Worm (Caenorhabditis elegans) whole organism, L3 larva: ENCODE measurements around the gene K08H2.7.

Experiments
- R02D3.7 ChIP-seq: fragments of 150-350 bp; optimal IDR thresholded peaks from 2 replicates; lab custom pipeline; 2014; ENCODE audit warnings: missing biosample characterization, missing genetic modification characterization
- ZK546.5 ChIP-seq: sonication (generic microtip); optimal IDR thresholded peaks from 2 replicates; lab custom pipeline; 2017; ENCODE audit warnings: missing biosample characterization, missing genetic modification characterization
- aly-2 ChIP-seq: fragments of 150-350 bp; optimal IDR thresholded peaks from 2 replicates; lab custom pipeline; 2014; ENCODE audit warnings: missing biosample characterization, missing genetic modification characterization
- ama-1 ChIP-seq: fragments of 150-350 bp; optimal IDR thresholded peaks from 2 replicates; lab custom pipeline; 2018
- ceh-28 ChIP-seq: fragments of 150-350 bp; optimal IDR thresholded peaks from 2 replicates; lab custom pipeline; 2014; ENCODE audit warnings: missing biosample characterization, missing genetic modification reagents, missing genetic modification characterization
- ceh-82 ChIP-seq: fragments of 150-350 bp; optimal IDR thresholded peaks from 2 replicates; lab custom pipeline; 2014; ENCODE audit warnings: missing biosample characterization, missing genetic modification characterization
- ceh-9 ChIP-seq: sonication (generic microtip); optimal IDR thresholded peaks from 2 replicates; lab custom pipeline; 2018; ENCODE audit warnings: missing biosample characterization, missing genetic modification characterization
- daf-12 ChIP-seq: fragments of 150-350 bp; optimal IDR thresholded peaks from 2 replicates; lab custom pipeline; 2014; ENCODE audit warnings: missing biosample characterization, missing genetic modification reagents, missing genetic modification characterization
- egl-27 ChIP-seq: sonication (generic microtip); optimal IDR thresholded peaks from 4 replicates; lab custom pipeline; 2017; ENCODE audit warnings: missing biosample characterization, missing genetic modification reagents, missing genetic modification characterization
- elt-1 ChIP-seq: fragments of 150-350 bp; optimal IDR thresholded peaks from 2 replicates; lab custom pipeline; 2014; ENCODE audit warnings: missing biosample characterization, missing genetic modification characterization
- elt-2 ChIP-seq: sonication (generic microtip); optimal IDR thresholded peaks from 2 replicates; lab custom pipeline; 2016; ENCODE audit warnings: missing genetic modification reagents, mild to moderate bottlenecking, missing genetic modification characterization, missing compliant biosample characterization
- elt-3 ChIP-seq, 3 experiments: fragments of 150-350 bp in 1 of 3; sonication (generic microtip) in 2 of 3; optimal IDR thresholded peaks; 2 replicates in 2 of 3; 4 replicates in 1 of 3; lab custom pipeline; 2014 to 2017; ENCODE audit warnings: missing biosample characterization in 3 of 3, missing genetic modification characterization in 3 of 3
- eor-1 ChIP-seq, 2 experiments: fragments of 150-350 bp; optimal IDR thresholded peaks; 2 replicates each; lab custom pipeline; 2014 to 2018; ENCODE audit warnings: missing biosample characterization in 2 of 2, missing genetic modification characterization in 2 of 2
- fkh-10 ChIP-seq: sonication (generic microtip); optimal IDR thresholded peaks from 2 replicates; lab custom pipeline; 2017; ENCODE audit warnings: missing biosample characterization, missing genetic modification reagents, missing genetic modification characterization
- fos-1 ChIP-seq: fragments of 150-350 bp; optimal IDR thresholded peaks from 2 replicates; lab custom pipeline; 2014; ENCODE audit warnings: missing biosample characterization, missing genetic modification characterization
- hmg-11 ChIP-seq: sonication (generic microtip); optimal IDR thresholded peaks from 2 replicates; lab custom pipeline; 2016; ENCODE audit warnings: missing genetic modification characterization, missing compliant biosample characterization
- jun-1 ChIP-seq: fragments of 150-350 bp; optimal IDR thresholded peaks from 2 replicates; lab custom pipeline; 2014; ENCODE audit warnings: missing biosample characterization, missing genetic modification reagents, missing genetic modification characterization
- lin-15B ChIP-seq: fragments of 150-350 bp; optimal IDR thresholded peaks from 2 replicates; lab custom pipeline; 2014; ENCODE audit warnings: missing biosample characterization, missing genetic modification characterization
- lin-39 ChIP-seq: fragments of 150-350 bp; optimal IDR thresholded peaks from 2 replicates; lab custom pipeline; 2018; ENCODE audit warnings: missing biosample characterization, missing genetic modification reagents, missing genetic modification characterization
- mdl-1 ChIP-seq: fragments of 150-350 bp; optimal IDR thresholded peaks from 2 replicates; lab custom pipeline; 2014; ENCODE audit warnings: missing biosample characterization, missing genetic modification characterization
- mml-1 ChIP-seq: fragments of 150-350 bp; sonication (generic microtip); optimal IDR thresholded peaks from 3 replicates; lab custom pipeline; 2014; ENCODE audit warnings: missing biosample characterization, missing genetic modification characterization
- nfya-1 ChIP-seq: sonication (generic microtip); optimal IDR thresholded peaks from 2 replicates; lab custom pipeline; 2017; ENCODE audit warnings: missing genetic modification characterization, mild to moderate bottlenecking, missing compliant biosample characterization, antibody characterized with exemption, moderate library complexity; ENCODE audit not compliant: insufficient read depth
- nhr-11 ChIP-seq: fragments of 150-350 bp; optimal IDR thresholded peaks from 2 replicates; lab custom pipeline; 2014; ENCODE audit warnings: missing biosample characterization, missing genetic modification characterization
- nhr-12 ChIP-seq: fragments of 150-350 bp; optimal IDR thresholded peaks from 2 replicates; lab custom pipeline; 2014; ENCODE audit warnings: missing biosample characterization, missing genetic modification characterization
- nhr-23 ChIP-seq: fragments of 150-350 bp; optimal IDR thresholded peaks from 2 replicates; lab custom pipeline; 2014; ENCODE audit warnings: missing biosample characterization, missing genetic modification reagents, missing genetic modification characterization
- nhr-237 ChIP-seq: fragments of 150-350 bp; optimal IDR thresholded peaks from 2 replicates; lab custom pipeline; 2014; ENCODE audit warnings: missing biosample characterization, missing genetic modification characterization
- nhr-25 ChIP-seq: sonication (generic microtip); optimal IDR thresholded peaks from 2 replicates; lab custom pipeline; 2017; ENCODE audit warnings: missing biosample characterization, missing genetic modification characterization
- nhr-28 ChIP-seq: fragments of 150-350 bp; optimal IDR thresholded peaks from 2 replicates; lab custom pipeline; 2014; ENCODE audit warnings: missing biosample characterization, missing genetic modification characterization
- nhr-43 ChIP-seq: sonication (generic microtip); optimal IDR thresholded peaks from 2 replicates; lab custom pipeline; 2016; ENCODE audit warnings: mild to moderate bottlenecking, missing genetic modification characterization, missing compliant biosample characterization; ENCODE audit not compliant: poor library complexity, severe bottlenecking
- nhr-67 ChIP-seq: fragments of 150-350 bp; optimal IDR thresholded peaks from 2 replicates; lab custom pipeline; 2014; ENCODE audit warnings: missing biosample characterization, missing genetic modification characterization
- nhr-76 ChIP-seq: fragments of 150-350 bp; sonication (generic microtip); optimal IDR thresholded peaks from 5 replicates; lab custom pipeline; 2014; ENCODE audit warnings: missing biosample characterization, missing genetic modification characterization
- nhr-77 ChIP-seq: fragments of 150-350 bp; optimal IDR thresholded peaks from 2 replicates; lab custom pipeline; 2014; ENCODE audit warnings: missing biosample characterization, missing genetic modification characterization
- pha-4 ChIP-seq: fragments of 150-350 bp; optimal IDR thresholded peaks from 2 replicates; lab custom pipeline; 2014; ENCODE audit warnings: missing biosample characterization, missing genetic modification reagents, missing genetic modification characterization
- pqm-1 ChIP-seq: fragments of 150-350 bp; optimal IDR thresholded peaks from 2 replicates; lab custom pipeline; 2017; ENCODE audit warnings: missing biosample characterization, missing genetic modification characterization, inconsistent platforms
- sea-2 ChIP-seq: fragments of 150-350 bp; sonication (generic microtip); optimal IDR thresholded peaks from 4 replicates; lab custom pipeline; 2014; ENCODE audit warnings: missing biosample characterization, missing genetic modification reagents, missing genetic modification characterization
- snpc-4 ChIP-seq: fragments of 150-350 bp; optimal IDR thresholded peaks from 2 replicates; lab custom pipeline; 2014; ENCODE audit warnings: missing biosample characterization, missing genetic modification characterization
- unc-39 ChIP-seq: sonication (generic microtip); optimal IDR thresholded peaks from 4 replicates; lab custom pipeline; 2017; ENCODE audit warnings: missing biosample characterization, missing genetic modification characterization
- unc-62 ChIP-seq: fragments of 150-350 bp; sonication (generic microtip); optimal IDR thresholded peaks from 4 replicates; lab custom pipeline; 2014; ENCODE audit warnings: missing biosample characterization, missing genetic modification reagents, missing genetic modification characterization
- ztf-11 ChIP-seq: fragments of 150-350 bp; optimal IDR thresholded peaks from 2 replicates; lab custom pipeline; 2014; ENCODE audit warnings: missing biosample characterization, missing genetic modification characterization
- ztf-4 ChIP-seq: fragments of 150-350 bp; optimal IDR thresholded peaks from 2 replicates; lab custom pipeline; 2014; ENCODE audit warnings: missing biosample characterization, missing genetic modification characterization

Gene K08H2.7

ce11 chrX:13237102-13237501 lies 11.1 kb downstream of the K08H2.7 start, which contains the start of gene K08H2.3:
K08H2.3 (plus strand) TSS chrX:13237402.
- TF ChIP-seq ztf-11 (tag; lab: Kevin White, UChicago), result no peak
- TF ChIP-seq lin-15B (tag; lab: Kevin White, UChicago), result peak; percentile 22

- TF ChIP-seq ceh-82 (tag; lab: Kevin White, UChicago) (no peak), nhr-43 (tag; lab: Kevin White, UChicago) (no peak), lin-15B (tag; lab: Kevin White, UChicago) (no peak), ceh-9 (tag; lab: Kevin White, UChicago) (no peak), elt-3 (tag; optimal IDR thresholded peaks at IDR 0.05; lab: Kevin White, UChicago) (no peak), R02D3.7 (tag; lab: Kevin White, UChicago) (no peak), ztf-4 (no peak), nhr-12 (tag; lab: Kevin White, UChicago) (no peak), nhr-67 (no peak), eor-1 (tag; optimal IDR thresholded peaks at IDR 0.05; lab: Kevin White, UChicago) (no peak), ceh-28 (tag; lab: Kevin White, UChicago) (no peak), nhr-237 (tag; lab: Kevin White, UChicago) (no peak), jun-1 (tag; lab: Kevin White, UChicago) (no peak), ztf-11 (tag; lab: Kevin White, UChicago) (no peak), nhr-25 (no peak), mml-1 (no peak), elt-1 (tag; lab: Kevin White, UChicago) (no peak), hmg-11 (tag; lab: Kevin White, UChicago) (no peak)
Observed at ce11 chrX:13234879-13235278, 13.4 kb downstream of the K08H2.7 start, which contains the start of gene K08H2.2. K08H2.2 (minus strand) TSS chrX:13234979.

ce11 chrX:13232259-13232658 lies 16.0 kb downstream of the K08H2.7 start, which contains the start of gene bgnt-1.5:
bgnt-1.5 (minus strand) TSS chrX:13232359.
- no peak for TF ChIP-seq aly-2 (tag; lab: Kevin White, UChicago)
- TF ChIP-seq nhr-237 (tag; lab: Kevin White, UChicago), result no peak
- TF ChIP-seq pqm-1 (tag; lab: Kevin White, UChicago), result no peak
- TF ChIP-seq ceh-82 (tag; lab: Kevin White, UChicago), result no peak
- TF ChIP-seq nhr-23, result no peak
- TF ChIP-seq lin-39, result no peak

- TF ChIP-seq lin-39, result no peak
Observed at ce11 chrX:13227778-13228177, 20.5 kb downstream of the K08H2.7 start.

- TF ChIP-seq ceh-28 (tag; lab: Kevin White, UChicago) (peak; percentile 64), egl-27 (tag; lab: Kevin White, UChicago) (no peak), mdl-1 (tag; lab: Kevin White, UChicago) (no peak), elt-2 (tag; lab: Kevin White, UChicago) (peak; percentile 1), ztf-4 (no peak), nhr-25 (peak; percentile 11)
- TF ChIP-seq, all 47 proteins: peak for 3
Observed at ce11 chrX:13226614-13227096, 21.6 kb downstream of the K08H2.7 start, which contains the start of gene skr-21. skr-21 (minus strand) TSS chrX:13226664.

- TF ChIP-seq eor-1 (tag; optimal IDR thresholded peaks at IDR 0.05; lab: Kevin White, UChicago) (no peak), fos-1 (tag; lab: Kevin White, UChicago) (no peak), nhr-11 (tag; lab: Kevin White, UChicago) (no peak), nfya-1 (peak; percentile 37), jun-1 (tag; lab: Kevin White, UChicago) (peak; percentile 7), nhr-28 (no peak), lin-15B (tag; lab: Kevin White, UChicago) (no peak), nhr-23 (no peak), sea-2 (GFP tag; lab: Kevin White, UChicago) (no peak), ceh-9 (tag; lab: Kevin White, UChicago) (no peak), ZK546.5 (no peak), daf-12 (tag; lab: Kevin White, UChicago) (no peak), nhr-77 (tag; lab: Kevin White, UChicago) (no peak), nhr-76 (tag; lab: Kevin White, UChicago) (no peak), nhr-237 (tag; lab: Kevin White, UChicago) (no peak), ama-1 (no peak), snpc-4 (tag; lab: Kevin White, UChicago) (peak; percentile 8), ztf-4 (no peak), unc-62 (GFP tag; lab: Kevin White, UChicago) (no peak), lin-39 (peak; percentile 39), unc-39 (tag; lab: Kevin White, UChicago) (no peak), fkh-10 (GFP tag; lab: Kevin White, UChicago) (no peak), elt-2 (tag; lab: Kevin White, UChicago) (peak; percentile 73), elt-1 (tag; lab: Kevin White, UChicago) (no peak), pha-4 (tag; lab: Kevin White, UChicago) (peak; percentile 41), hmg-11 (tag; lab: Kevin White, UChicago) (peak; percentile 32)
Observed at ce11 chrX:13225111-13225905, 22.9 kb downstream of the K08H2.7 start.
